Worm (Caenorhabditis elegans): Measurements from ENCODE around the gene nsph-4.3.

Gene nsph-4.3

DNA sequence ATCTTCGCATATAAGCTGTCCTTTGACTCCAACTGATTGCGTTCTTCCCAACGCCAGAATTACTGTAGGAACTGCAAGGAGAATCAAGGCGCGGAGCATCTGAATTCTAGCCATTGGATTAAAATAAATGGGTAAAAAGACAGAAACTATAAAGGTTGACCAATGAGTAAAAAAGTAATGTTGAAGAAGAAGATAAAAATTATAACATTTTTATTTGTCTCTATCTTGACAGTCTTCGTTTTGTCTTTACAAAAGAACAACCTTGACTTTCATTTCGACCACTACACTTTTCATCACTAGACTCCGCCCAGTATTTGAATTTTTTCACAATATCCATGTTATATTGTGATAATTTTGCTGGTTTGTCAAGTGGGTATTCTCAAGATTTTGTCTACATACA, 43.8 kb downstream of the nsph-4.3 start, which contains the start of gene ttr-8:
ttr-8 (minus strand) TSS at position 101 of the 400 bp plus-strand sequence.
- TF ChIP-seq flt-1 (GFP tag; IDR thresholded peaks at IDR 0.05) (no peak), cog-1 (tag; optimal IDR thresholded peaks at IDR 0.05) (no peak), ref-1 (GFP tag; conservative IDR thresholded peaks at IDR 0.05) (no peak), ztf-29 (GFP tag; IDR thresholded peaks at IDR 0.05) (no peak), ztf-23 (GFP tag; IDR thresholded peaks at IDR 0.05) (no peak), T22C8.4 (GFP tag; IDR thresholded peaks at IDR 0.05) (no peak), klf-2 (GFP tag; conservative IDR thresholded peaks at IDR 0.05) (no peak)

DNA sequence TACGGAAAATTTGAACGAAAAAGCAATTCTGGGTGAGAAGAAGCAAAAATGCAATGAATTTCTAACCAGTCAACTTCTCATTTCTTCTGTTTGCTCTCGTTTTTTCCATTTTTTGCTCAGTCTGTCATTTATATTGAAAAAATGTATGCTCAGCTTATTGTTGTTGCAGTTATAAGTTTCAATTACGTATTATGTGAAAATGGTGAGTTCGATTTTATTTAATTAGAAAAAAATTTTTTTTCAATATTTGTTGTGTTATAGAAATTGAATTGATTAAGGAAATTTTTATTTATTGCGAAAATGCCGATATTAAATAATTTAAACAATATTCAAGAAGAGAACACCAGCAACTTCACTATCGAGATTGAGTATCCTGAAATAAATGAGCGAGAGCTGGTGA, 47.2 kb downstream of the nsph-4.3 start, which contains the start of gene lgc-12:
lgc-12 (plus strand) TSS at position 301 of the 400 bp plus-strand sequence.
- TF ChIP-seq ztf-29 (GFP tag; IDR thresholded peaks at IDR 0.05) (no peak), cog-1 (tag; optimal IDR thresholded peaks at IDR 0.05) (no peak), med-1 (GFP tag; optimal IDR thresholded peaks at IDR 0.05; ENCODE audit: insufficient read depth) (no peak)

DNA sequence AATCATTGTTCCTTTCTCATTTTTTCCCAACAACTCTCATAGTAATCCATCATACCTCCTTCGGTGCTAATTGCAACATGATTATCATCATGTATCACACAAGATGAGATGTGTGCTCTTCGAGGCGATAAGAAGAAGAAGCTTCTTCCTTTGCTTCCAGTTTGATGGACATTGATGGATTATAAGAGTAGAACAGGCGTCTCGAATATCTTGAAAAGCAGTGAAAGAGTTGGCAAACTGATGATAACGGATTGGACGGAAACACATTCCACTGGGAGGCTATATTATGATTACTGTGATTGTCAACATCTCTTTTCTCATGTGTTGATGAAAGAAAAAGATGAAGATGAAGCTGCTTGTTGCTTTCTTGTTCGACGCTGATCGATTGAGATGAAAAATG, 49.2 kb downstream of the nsph-4.3 start:
- TF ChIP-seq klf-2 (GFP tag; conservative IDR thresholded peaks at IDR 0.05) = no peak
- TF ChIP-seq flt-1 (GFP tag; IDR thresholded peaks at IDR 0.05) = no peak

DNA sequence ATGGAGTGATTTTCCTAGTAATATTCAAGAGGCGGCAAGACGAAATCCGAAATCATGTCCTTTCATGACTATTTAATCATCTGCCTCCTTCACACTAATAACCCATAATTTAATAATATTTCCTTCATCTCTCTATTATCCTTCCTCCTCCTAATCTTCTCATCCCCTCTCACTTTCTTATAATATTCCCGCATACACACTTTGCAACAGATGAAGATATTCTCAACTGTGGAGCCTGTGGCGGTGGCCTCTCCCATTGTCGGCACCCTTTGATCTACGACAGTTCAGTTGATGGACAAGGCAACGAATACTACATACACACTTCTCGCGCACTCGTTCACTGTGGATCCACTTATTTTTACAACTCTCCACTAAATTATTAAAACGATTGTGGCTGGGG, 50.4 kb downstream of the nsph-4.3 start:
- TF ChIP-seq klf-2 (GFP tag; conservative IDR thresholded peaks at IDR 0.05) (no peak), cog-1 (tag; optimal IDR thresholded peaks at IDR 0.05) (no peak), ref-1 (GFP tag; conservative IDR thresholded peaks at IDR 0.05) (no peak), med-1 (GFP tag; optimal IDR thresholded peaks at IDR 0.05; ENCODE audit: insufficient read depth) (no peak), ztf-23 (GFP tag; IDR thresholded peaks at IDR 0.05) (no peak), tab-1 (GFP tag; IDR thresholded peaks at IDR 0.05) (no peak), flt-1 (GFP tag; IDR thresholded peaks at IDR 0.05) (no peak), T22C8.4 (GFP tag; IDR thresholded peaks at IDR 0.05) (no peak), ztf-29 (GFP tag; IDR thresholded peaks at IDR 0.05) (no peak)
